Worm (Caenorhabditis elegans) whole organism, L4 larva: ENCODE data around the gene F35D2.2.

ENCODE experiments used
- D1046.2 ChIP-seq: fragments of 200-800 bp; sonication (Bioruptor generic); IDR thresholded peaks from 2 replicates; pipeline ENCODE4 v1.3.6; 2022; ENCODE audit warnings: missing genetic modification characterization, missing compliant biosample characterization
- F37D6.2 ChIP-seq: sonication (generic microtip); optimal IDR thresholded peaks from 2 replicates; lab custom pipeline; 2016; ENCODE audit warnings: mild to moderate bottlenecking, missing genetic modification characterization, missing compliant biosample characterization
- F49E8.2 ChIP-seq: sonication (generic microtip); optimal IDR thresholded peaks from 2 replicates; lab custom pipeline; 2016; ENCODE audit warnings: missing compliant biosample characterization, mild to moderate bottlenecking, missing genetic modification characterization, borderline replicate concordance
- T20F7.1 ChIP-seq: fragments of 200-800 bp; sonication (Bioruptor generic); optimal IDR thresholded peaks from 2 replicates; lab custom pipeline; 2018; ENCODE audit warnings: mild to moderate bottlenecking, missing genetic modification characterization, missing compliant biosample characterization
- T26A8.4 ChIP-seq: fragments of 200-800 bp; sonication (Bioruptor generic); IDR thresholded peaks from 2 replicates; pipeline ENCODE4 v1.3.6; 2022; ENCODE audit warnings: missing genetic modification characterization, missing compliant biosample characterization
- attf-4 ChIP-seq: sonication (generic microtip); optimal IDR thresholded peaks from 3 replicates; lab custom pipeline; 2017; ENCODE audit warnings: missing biosample characterization, missing genetic modification characterization
- ceh-28 ChIP-seq: fragments of 150-350 bp; optimal IDR thresholded peaks from 2 replicates; lab custom pipeline; 2014; ENCODE audit warnings: missing biosample characterization, missing genetic modification reagents, missing genetic modification characterization
- ceh-62 ChIP-seq: sonication (generic microtip); optimal IDR thresholded peaks from 2 replicates; lab custom pipeline; 2017; ENCODE audit warnings: missing biosample characterization, missing genetic modification characterization
- daf-12 ChIP-seq: fragments of 150-350 bp; optimal IDR thresholded peaks from 2 replicates; lab custom pipeline; 2014; ENCODE audit warnings: missing biosample characterization, missing genetic modification reagents, missing genetic modification characterization
- daf-16 ChIP-seq, 3 experiments: sonication (generic microtip); optimal IDR thresholded peaks; 2 replicates each; lab custom pipeline; 2016 to 2017; ENCODE audit warnings: missing genetic modification characterization in 3 of 3, missing genetic modification reagents in 3 of 3, mild to moderate bottlenecking in 2 of 3, missing compliant biosample characterization in 2 of 3, missing biosample characterization in 1 of 3, moderate library complexity in 1 of 3
- dmd-6 ChIP-seq: fragments of 200-800 bp; sonication (Bioruptor generic); IDR thresholded peaks from 2 replicates; pipeline ENCODE4 v1.3.6; 2022; ENCODE audit warnings: missing genetic modification reagents, missing genetic modification characterization, missing compliant biosample characterization
- dmd-8 ChIP-seq: fragments of 200-800 bp; sonication (Bioruptor generic); IDR thresholded peaks from 2 replicates; pipeline ENCODE4 v1.3.6; 2022; ENCODE audit warnings: missing genetic modification characterization, missing compliant biosample characterization
- dmd-9 ChIP-seq: fragments of 200-800 bp; sonication (Bioruptor generic); IDR thresholded peaks from 2 replicates; pipeline ENCODE4 v1.3.6; 2022; ENCODE audit warnings: missing genetic modification reagents, missing genetic modification characterization, missing compliant biosample characterization
- dpl-1 ChIP-seq: fragments of 150-350 bp; optimal IDR thresholded peaks from 2 replicates; lab custom pipeline; 2014; ENCODE audit warnings: missing biosample characterization, missing genetic modification reagents, missing genetic modification characterization
- dve-1 ChIP-seq: sonication (generic microtip); optimal IDR thresholded peaks from 2 replicates; lab custom pipeline; 2017; ENCODE audit warnings: antibody characterized with exemption, mild to moderate bottlenecking, missing genetic modification characterization, missing compliant biosample characterization; ENCODE audit not compliant: insufficient read depth
- hif-1 ChIP-seq, 2 experiments: sonication (generic microtip); optimal IDR thresholded peaks; 2 replicates each; lab custom pipeline; 2016 to 2017; ENCODE audit warnings: missing compliant biosample characterization in 2 of 2, missing genetic modification characterization in 2 of 2, missing genetic modification reagents in 2 of 2, missing genotype in 2 of 2, mild to moderate bottlenecking in 1 of 2
- hlh-11 ChIP-seq: fragments of 200-800 bp; sonication (Bioruptor generic); optimal IDR thresholded peaks from 2 replicates; lab custom pipeline; 2018; ENCODE audit warnings: mild to moderate bottlenecking, missing genetic modification characterization, missing compliant biosample characterization
- lim-7 ChIP-seq: fragments of 200-800 bp; sonication (Bioruptor generic); IDR thresholded peaks from 2 replicates; pipeline ENCODE4 v1.3.6; 2022; ENCODE audit warnings: missing genetic modification characterization, missing compliant biosample characterization
- lin-15B ChIP-seq: fragments of 150-350 bp; sonication (generic microtip); optimal IDR thresholded peaks from 3 replicates; lab custom pipeline; 2014; ENCODE audit warnings: missing biosample characterization, missing genetic modification characterization
- lin-38 ChIP-seq: fragments of 200-800 bp; sonication (Bioruptor generic); IDR thresholded peaks from 2 replicates; pipeline ENCODE4 v1.3.6; 2022; ENCODE audit warnings: missing genetic modification reagents, missing genetic modification characterization, missing compliant biosample characterization
- lsy-2 ChIP-seq, 2 experiments: fragments of 150-350 bp in 1 of 2; sonication (generic microtip) in 1 of 2; optimal IDR thresholded peaks; 2 replicates each; lab custom pipeline; 2014 to 2017; ENCODE audit warnings: missing biosample characterization in 2 of 2, missing genetic modification characterization in 2 of 2
- madf-5 ChIP-seq, 2 experiments: fragments of 200-800 bp; sonication (Bioruptor generic); IDR thresholded peaks; 2 replicates each; pipeline ENCODE4 v1.3.6; 2022; ENCODE audit warnings: missing compliant biosample characterization in 2 of 2, missing genetic modification characterization in 2 of 2
- madf-9 ChIP-seq: fragments of 200-800 bp; sonication (Bioruptor generic); conservative IDR thresholded peaks from 2 replicates; pipeline ENCODE4 v1.3.6; 2022; ENCODE audit warnings: missing genetic modification reagents, missing genetic modification characterization, missing compliant biosample characterization
- mep-1 ChIP-seq: fragments of 150-350 bp; sonication (generic microtip); optimal IDR thresholded peaks from 3 replicates; lab custom pipeline; 2014; ENCODE audit warnings: missing biosample characterization, missing genetic modification characterization
- mes-2 ChIP-seq: sonication (generic microtip); optimal IDR thresholded peaks from 2 replicates; lab custom pipeline; 2016; ENCODE audit warnings: missing genotype, mild to moderate bottlenecking, missing genetic modification characterization, missing compliant biosample characterization; ENCODE audit not compliant: poor library complexity, severe bottlenecking
- nhr-11 ChIP-seq: fragments of 150-350 bp; optimal IDR thresholded peaks from 2 replicates; lab custom pipeline; 2014; ENCODE audit warnings: missing biosample characterization, missing genetic modification characterization
- nhr-111 ChIP-seq: fragments of 200-800 bp; sonication (Bioruptor generic); optimal IDR thresholded peaks from 2 replicates; lab custom pipeline; 2018; ENCODE audit warnings: mild to moderate bottlenecking, missing genetic modification characterization, missing compliant biosample characterization
- nhr-28 ChIP-seq: fragments of 150-350 bp; optimal IDR thresholded peaks from 2 replicates; lab custom pipeline; 2014; ENCODE audit warnings: missing biosample characterization, missing genetic modification characterization
- nhr-42 ChIP-seq: fragments of 200-800 bp; sonication (Bioruptor generic); IDR thresholded peaks from 2 replicates; pipeline ENCODE4 v1.3.6; 2022; ENCODE audit warnings: missing genetic modification characterization, missing compliant biosample characterization
- nhr-48 ChIP-seq: sonication (generic microtip); optimal IDR thresholded peaks from 2 replicates; lab custom pipeline; 2016; ENCODE audit warnings: mild to moderate bottlenecking, missing genetic modification characterization, missing compliant biosample characterization
- nhr-6 ChIP-seq: fragments of 150-350 bp; optimal IDR thresholded peaks from 2 replicates; lab custom pipeline; 2014; ENCODE audit warnings: missing biosample characterization, missing genetic modification characterization
- nhr-76 ChIP-seq: fragments of 150-350 bp; optimal IDR thresholded peaks from 2 replicates; lab custom pipeline; 2014; ENCODE audit warnings: missing biosample characterization, missing genetic modification characterization
- nhr-77 ChIP-seq: fragments of 150-350 bp; optimal IDR thresholded peaks from 2 replicates; lab custom pipeline; 2014; ENCODE audit warnings: missing biosample characterization, missing genetic modification characterization
- pha-4 ChIP-seq, 2 experiments: fragments of 150-350 bp in 1 of 2; fragments of 200-800 bp in 1 of 2; sonication (Bioruptor generic) in 1 of 2; IDR thresholded peaks in 1 of 2; optimal IDR thresholded peaks in 1 of 2; 2 replicates each; pipeline versions ENCODE4 v1.3.6 to Lab custom; 2014 to 2022; ENCODE audit warnings: missing genetic modification characterization in 2 of 2, missing genetic modification reagents in 2 of 2, missing biosample characterization in 1 of 2, missing compliant biosample characterization in 1 of 2
- php-3 ChIP-seq: fragments of 200-800 bp; sonication (Bioruptor generic); IDR thresholded peaks from 2 replicates; pipeline ENCODE4 v1.3.6; 2022; ENCODE audit warnings: missing genetic modification reagents, missing genetic modification characterization, missing compliant biosample characterization
- pqm-1 ChIP-seq: sonication (generic microtip); optimal IDR thresholded peaks from 2 replicates; lab custom pipeline; 2017; ENCODE audit warnings: missing biosample characterization, missing genetic modification characterization
- rbr-2 ChIP-seq: sonication (generic microtip); optimal IDR thresholded peaks from 2 replicates; lab custom pipeline; 2016; ENCODE audit warnings: missing genotype, missing genetic modification characterization, missing compliant biosample characterization
- spr-1 ChIP-seq: sonication (generic microtip); optimal IDR thresholded peaks from 2 replicates; lab custom pipeline; 2016; ENCODE audit warnings: mild to moderate bottlenecking, missing genetic modification characterization, missing compliant biosample characterization
- spr-3 ChIP-seq: fragments of 200-800 bp; sonication (Bioruptor generic); optimal IDR thresholded peaks from 2 replicates; lab custom pipeline; 2018; ENCODE audit warnings: mild to moderate bottlenecking, missing genetic modification characterization, missing compliant biosample characterization
- unc-130 ChIP-seq: sonication (generic microtip); optimal IDR thresholded peaks from 2 replicates; lab custom pipeline; 2016; ENCODE audit warnings: missing genetic modification reagents, missing genetic modification characterization, missing compliant biosample characterization
- zag-1 ChIP-seq: fragments of 150-350 bp; optimal IDR thresholded peaks from 2 replicates; lab custom pipeline; 2014; ENCODE audit warnings: missing biosample characterization, missing genetic modification characterization
- zip-11 ChIP-seq: fragments of 200-800 bp; sonication (Bioruptor generic); IDR thresholded peaks from 2 replicates; pipeline ENCODE4 v1.3.6; 2022; ENCODE audit warnings: missing genetic modification characterization, missing compliant biosample characterization

The F35D2.2 gene

DNA sequence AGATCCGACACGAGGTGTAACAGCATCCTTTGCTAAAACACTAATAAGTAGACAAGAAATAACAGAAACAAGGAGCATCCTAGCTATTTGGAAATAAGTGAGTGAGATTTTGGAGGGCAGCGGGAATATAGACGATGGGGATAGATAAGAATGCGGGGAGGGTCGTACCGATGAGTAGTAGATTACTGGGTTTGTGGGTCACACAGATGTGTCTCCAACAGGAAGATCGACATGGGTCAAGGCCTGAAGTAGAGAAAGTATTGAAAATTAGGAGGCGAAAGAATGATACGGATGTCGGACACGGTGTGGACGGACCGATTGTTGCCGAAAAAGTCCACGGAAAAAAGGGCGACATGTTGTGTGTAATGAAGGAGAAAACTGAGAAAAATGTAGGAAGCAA is 39.9 kb upstream of the F35D2.2 start, which contains the start of gene wrt-10:
Gene wrt-10 (minus strand): TSS at position 195 of the 400 bp plus-strand sequence.
- TF ChIP-seq nhr-11 (tag; lab: Kevin White, UChicago) (no peak), attf-4 (no peak), spr-3 (GFP tag; lab: Kevin White, UChicago) (no peak), dmd-6 (no peak)
- TF ChIP-seq, all 104 proteins: peak for 0

DNA sequence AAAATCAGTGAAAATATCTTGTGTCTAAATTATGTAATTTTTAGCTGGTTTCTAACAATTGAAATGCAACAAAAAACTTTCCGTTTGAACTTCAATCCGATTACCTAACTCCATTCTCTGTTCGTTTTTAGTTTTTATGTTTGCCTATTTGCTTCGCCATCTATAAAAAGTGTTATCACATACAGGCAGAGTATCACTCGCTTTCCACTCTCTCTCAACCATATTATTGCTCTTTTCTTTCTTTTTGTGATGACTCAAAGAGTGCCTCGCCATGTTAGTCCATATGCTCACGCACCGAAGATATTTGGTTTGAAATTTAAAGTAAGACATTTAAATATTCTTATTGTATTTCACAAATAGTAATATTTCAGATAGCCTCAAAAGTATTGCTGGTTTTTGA is 39.3 kb upstream of the F35D2.2 start, which contains the start of gene ZK1290.13:
Gene ZK1290.13 (plus strand): TSS at position 73 of the 400 bp plus-strand sequence.
- TF ChIP-seq pqm-1 (peak; percentile 58), attf-4 (no peak), hlh-11 (tag; lab: Kevin White, UChicago) (peak; percentile 6), lim-7 (GFP tag; lab: Robert Waterston, UW) (no peak), pha-4 (GFP tag; IDR thresholded peaks at IDR 0.05; lab: Robert Waterston, UW) (no peak), pha-4 (tag; optimal IDR thresholded peaks at IDR 0.05; lab: Kevin White, UChicago) (no peak), nhr-48 (no peak), dmd-8 (GFP tag; lab: Robert Waterston, UW) (no peak), F49E8.2 (no peak), dve-1 (tag; lab: Kevin White, UChicago) (peak; percentile 30), daf-12 (no peak), nhr-42 (GFP tag; lab: Robert Waterston, UW) (no peak), daf-16 (GFP tag; optimal IDR thresholded peaks at IDR 0.05; lab: Kevin White, UChicago) (no peak), daf-16 (tag; optimal IDR thresholded peaks at IDR 0.05; lab: Kevin White, UChicago) (peak; percentile 5)
- TF ChIP-seq, all 104 proteins: peak for 4

DNA sequence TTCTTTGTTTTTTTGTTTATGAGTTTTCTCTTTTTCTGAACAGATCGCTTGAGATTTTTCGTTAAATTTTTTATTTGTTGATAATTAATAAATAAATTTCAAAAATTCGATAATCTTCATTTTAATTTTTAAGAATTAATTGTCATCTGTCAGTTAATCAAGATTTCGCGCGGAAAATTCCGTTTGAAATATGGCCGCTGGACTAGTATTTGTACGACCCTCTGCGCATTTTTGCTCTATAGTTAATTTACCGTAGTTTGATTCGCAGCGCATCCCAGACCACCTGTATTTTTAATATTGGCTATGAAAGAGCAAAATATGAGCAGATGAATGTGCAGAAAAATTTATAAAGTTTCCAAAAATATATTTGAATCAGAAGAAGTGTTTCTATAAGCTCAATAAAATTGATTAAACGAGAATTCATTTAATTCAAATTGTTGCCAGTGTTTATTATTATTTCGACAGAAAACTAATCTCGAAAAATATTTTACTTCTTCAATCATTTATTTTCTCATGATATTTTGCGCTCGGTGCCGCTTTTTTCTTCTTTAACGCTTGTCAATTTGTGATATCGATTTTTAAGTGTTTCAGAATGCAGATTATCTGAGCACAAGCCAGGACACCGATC is 36.5 kb upstream of the F35D2.2 start, which contains the start of gene nfi-1:
Gene nfi-1 (plus strand): TSS at position 578 of the 628 bp plus-strand sequence.
- TF ChIP-seq ceh-28 (tag; lab: Kevin White, UChicago) = no peak
- no peak for TF ChIP-seq madf-5 (GFP tag; IDR thresholded peaks at IDR 0.05; lab: Robert Waterston, UW)
- no peak for TF ChIP-seq dmd-9
- TF ChIP-seq pqm-1 = no peak
- peak; percentile 93 for TF ChIP-seq mes-2
- peak; percentile 19 for TF ChIP-seq nhr-77 (tag; lab: Kevin White, UChicago)
- peak; percentile 32 for TF ChIP-seq dve-1 (tag; lab: Kevin White, UChicago)
- no peak for TF ChIP-seq zip-11 (GFP tag; lab: Robert Waterston, UW)
- TF ChIP-seq lin-38 (GFP tag; lab: Robert Waterston, UW) = peak; percentile 66
- TF ChIP-seq F37D6.2 (tag; lab: Kevin White, UChicago) = no peak
- TF ChIP-seq madf-9 = no peak
- peak; percentile 65 for TF ChIP-seq unc-130 (GFP tag; lab: Kevin White, UChicago)
- no peak for TF ChIP-seq nhr-6 (tag; lab: Kevin White, UChicago)
- peak; percentile 78 for TF ChIP-seq dpl-1
- no peak for TF ChIP-seq zag-1 (tag; lab: Kevin White, UChicago)
- no peak for TF ChIP-seq nhr-42 (GFP tag; lab: Robert Waterston, UW)
- TF ChIP-seq ceh-62 = no peak
- TF ChIP-seq F49E8.2 = no peak
- peak; percentile 43 for TF ChIP-seq mep-1 (tag; lab: Kevin White, UChicago)
- TF ChIP-seq hif-1 (tag; optimal IDR thresholded peaks at IDR 0.05; lab: Kevin White, UChicago) = peak in 1 of 2 experiments; percentile 66
- TF ChIP-seq nhr-111 (GFP tag; lab: Kevin White, UChicago) = no peak
- peak; percentile 41 for TF ChIP-seq nhr-28 (tag; lab: Kevin White, UChicago)
- no peak for TF ChIP-seq php-3 (GFP tag; lab: Robert Waterston, UW)
- TF ChIP-seq rbr-2 (tag; lab: Kevin White, UChicago) = peak; percentile 8
- no peak for TF ChIP-seq T26A8.4 (GFP tag; lab: Robert Waterston, UW)
- TF ChIP-seq spr-1 (tag; lab: Kevin White, UChicago) = no peak
- TF ChIP-seq D1046.2 (GFP tag; lab: Robert Waterston, UW) = no peak
- TF ChIP-seq hlh-11 (tag; lab: Kevin White, UChicago) = peak; percentile 36
- TF ChIP-seq T20F7.1 (GFP tag; lab: Kevin White, UChicago) = peak; percentile 42
- no peak for TF ChIP-seq nhr-76 (tag; lab: Kevin White, UChicago)
- no peak for TF ChIP-seq lin-15B (tag; lab: Kevin White, UChicago)
- TF ChIP-seq lsy-2 (tag; optimal IDR thresholded peaks at IDR 0.05; lab: Kevin White, UChicago) = peak in 1 of 2 experiments; percentile 95
